Worm (Caenorhabditis elegans) whole organism, L3 larva: ENCODE measurements around the gene egrh-3.

ENCODE experiments used
- aly-2 ChIP-seq: fragments of 150-350 bp; optimal IDR thresholded peaks from 2 replicates; lab custom pipeline; 2014; ENCODE audit warnings: missing biosample characterization, missing genetic modification characterization
- ama-1 ChIP-seq: fragments of 150-350 bp; optimal IDR thresholded peaks from 2 replicates; lab custom pipeline; 2018
- ceh-28 ChIP-seq: fragments of 150-350 bp; optimal IDR thresholded peaks from 2 replicates; lab custom pipeline; 2014; ENCODE audit warnings: missing biosample characterization, missing genetic modification reagents, missing genetic modification characterization
- lin-15B ChIP-seq: fragments of 150-350 bp; optimal IDR thresholded peaks from 2 replicates; lab custom pipeline; 2014; ENCODE audit warnings: missing biosample characterization, missing genetic modification characterization
- lin-39 ChIP-seq: fragments of 150-350 bp; optimal IDR thresholded peaks from 2 replicates; lab custom pipeline; 2018; ENCODE audit warnings: missing biosample characterization, missing genetic modification reagents, missing genetic modification characterization
- nhr-28 ChIP-seq: fragments of 150-350 bp; optimal IDR thresholded peaks from 2 replicates; lab custom pipeline; 2014; ENCODE audit warnings: missing biosample characterization, missing genetic modification characterization
- nhr-76 ChIP-seq: fragments of 150-350 bp; sonication (generic microtip); optimal IDR thresholded peaks from 5 replicates; lab custom pipeline; 2014; ENCODE audit warnings: missing biosample characterization, missing genetic modification characterization
- nhr-77 ChIP-seq: fragments of 150-350 bp; optimal IDR thresholded peaks from 2 replicates; lab custom pipeline; 2014; ENCODE audit warnings: missing biosample characterization, missing genetic modification characterization
- unc-39 ChIP-seq: sonication (generic microtip); optimal IDR thresholded peaks from 4 replicates; lab custom pipeline; 2017; ENCODE audit warnings: missing biosample characterization, missing genetic modification characterization
- unc-62 ChIP-seq: fragments of 150-350 bp; sonication (generic microtip); optimal IDR thresholded peaks from 4 replicates; lab custom pipeline; 2014; ENCODE audit warnings: missing biosample characterization, missing genetic modification reagents, missing genetic modification characterization
- ztf-4 ChIP-seq: fragments of 150-350 bp; optimal IDR thresholded peaks from 2 replicates; lab custom pipeline; 2014; ENCODE audit warnings: missing biosample characterization, missing genetic modification characterization

- TF ChIP-seq nhr-76 (tag; lab: Kevin White, UChicago): no peak
- no peak for TF ChIP-seq aly-2 (tag; lab: Kevin White, UChicago)
- peak; percentile 77 for TF ChIP-seq lin-15B (tag; lab: Kevin White, UChicago)
- no peak for TF ChIP-seq nhr-77 (tag; lab: Kevin White, UChicago)
- no peak for TF ChIP-seq unc-62
- peak; percentile 35 for TF ChIP-seq ama-1 (lab: Kevin White, UChicago)
- TF ChIP-seq ztf-4 (tag; lab: Kevin White, UChicago): no peak
- no peak for TF ChIP-seq unc-39 (tag; lab: Kevin White, UChicago)
- no peak for TF ChIP-seq nhr-28
- TF ChIP-seq ceh-28: peak; percentile 51
- peak; percentile 74 for TF ChIP-seq lin-39 (tag; lab: Kevin White, UChicago)
Observed at ce11 chrIV:2725784-2726183, 37.2 kb upstream of the egrh-3 start, which contains the start of gene ubxn-2.
